Worm (Caenorhabditis elegans) whole organism, L4 larva: ENCODE data around the gene cutl-11.

Source experiments
- F26F4.8 ChIP-seq: fragments of 200-800 bp; sonication (Bioruptor generic); conservative IDR thresholded peaks from 2 replicates; pipeline ENCODE4 v1.3.6; 2022; ENCODE audit warnings: missing genetic modification characterization, missing compliant biosample characterization
- F37D6.2 ChIP-seq: sonication (generic microtip); optimal IDR thresholded peaks from 2 replicates; lab custom pipeline; 2016; ENCODE audit warnings: mild to moderate bottlenecking, missing genetic modification characterization, missing compliant biosample characterization
- T20F7.1 ChIP-seq: fragments of 200-800 bp; sonication (Bioruptor generic); optimal IDR thresholded peaks from 2 replicates; lab custom pipeline; 2018; ENCODE audit warnings: mild to moderate bottlenecking, missing genetic modification characterization, missing compliant biosample characterization
- T26A8.4 ChIP-seq: fragments of 200-800 bp; sonication (Bioruptor generic); IDR thresholded peaks from 2 replicates; pipeline ENCODE4 v1.3.6; 2022; ENCODE audit warnings: missing genetic modification characterization, missing compliant biosample characterization
- Y5F2A.4 ChIP-seq: fragments of 200-800 bp; sonication (Bioruptor generic); optimal IDR thresholded peaks from 2 replicates; lab custom pipeline; 2018; ENCODE audit warnings: mild to moderate bottlenecking, missing genetic modification characterization, missing compliant biosample characterization
- aha-1 ChIP-seq: fragments of 150-350 bp; peaks from one replicate; lab custom pipeline; 2014; ENCODE audit warnings: missing biosample characterization, missing genetic modification characterization
- ceh-28 ChIP-seq: fragments of 150-350 bp; optimal IDR thresholded peaks from 2 replicates; lab custom pipeline; 2014; ENCODE audit warnings: missing biosample characterization, missing genetic modification reagents, missing genetic modification characterization
- ceh-32 ChIP-seq: sonication (generic microtip); optimal IDR thresholded peaks from 2 replicates; lab custom pipeline; 2016; ENCODE audit warnings: mild to moderate bottlenecking, missing genetic modification characterization, missing compliant biosample characterization; ENCODE audit not compliant: poor library complexity
- ceh-44 ChIP-seq: fragments of 200-800 bp; sonication (Bioruptor generic); IDR thresholded peaks from 2 replicates; pipeline ENCODE4 v1.3.6; 2022; ENCODE audit warnings: missing genetic modification reagents, missing genetic modification characterization, missing compliant biosample characterization
- ceh-82 ChIP-seq: sonication (generic microtip); optimal IDR thresholded peaks from 2 replicates; lab custom pipeline; 2017; ENCODE audit warnings: missing biosample characterization, missing genetic modification characterization
- daf-12 ChIP-seq: fragments of 150-350 bp; optimal IDR thresholded peaks from 2 replicates; lab custom pipeline; 2014; ENCODE audit warnings: missing biosample characterization, missing genetic modification reagents, missing genetic modification characterization
- daf-16 ChIP-seq, 3 experiments: sonication (generic microtip); optimal IDR thresholded peaks; 2 replicates each; lab custom pipeline; 2016 to 2017; ENCODE audit warnings: missing genetic modification characterization in 3 of 3, missing genetic modification reagents in 3 of 3, mild to moderate bottlenecking in 2 of 3, missing compliant biosample characterization in 2 of 3, missing biosample characterization in 1 of 3, moderate library complexity in 1 of 3
- daf-8 ChIP-seq: fragments of 200-800 bp; sonication (Bioruptor generic); IDR thresholded peaks from 2 replicates; pipeline ENCODE4 v1.3.6; 2022; ENCODE audit warnings: missing genetic modification characterization, missing compliant biosample characterization
- dmd-6 ChIP-seq: fragments of 200-800 bp; sonication (Bioruptor generic); IDR thresholded peaks from 2 replicates; pipeline ENCODE4 v1.3.6; 2022; ENCODE audit warnings: missing genetic modification reagents, missing genetic modification characterization, missing compliant biosample characterization
- dve-1 ChIP-seq: sonication (generic microtip); optimal IDR thresholded peaks from 2 replicates; lab custom pipeline; 2017; ENCODE audit warnings: antibody characterized with exemption, mild to moderate bottlenecking, missing genetic modification characterization, missing compliant biosample characterization; ENCODE audit not compliant: insufficient read depth
- hif-1 ChIP-seq, 2 experiments: sonication (generic microtip); optimal IDR thresholded peaks; 2 replicates each; lab custom pipeline; 2016 to 2017; ENCODE audit warnings: missing compliant biosample characterization in 2 of 2, missing genetic modification characterization in 2 of 2, missing genetic modification reagents in 2 of 2, missing genotype in 2 of 2, mild to moderate bottlenecking in 1 of 2
- hlh-11 ChIP-seq: fragments of 200-800 bp; sonication (Bioruptor generic); optimal IDR thresholded peaks from 2 replicates; lab custom pipeline; 2018; ENCODE audit warnings: mild to moderate bottlenecking, missing genetic modification characterization, missing compliant biosample characterization
- lin-15B ChIP-seq: fragments of 150-350 bp; sonication (generic microtip); optimal IDR thresholded peaks from 3 replicates; lab custom pipeline; 2014; ENCODE audit warnings: missing biosample characterization, missing genetic modification characterization
- lir-3 ChIP-seq: sonication (generic microtip); optimal IDR thresholded peaks from 2 replicates; lab custom pipeline; 2016; ENCODE audit warnings: mild to moderate bottlenecking, missing genetic modification characterization, missing compliant biosample characterization
- lsy-2 ChIP-seq, 2 experiments: fragments of 150-350 bp in 1 of 2; sonication (generic microtip) in 1 of 2; optimal IDR thresholded peaks; 2 replicates each; lab custom pipeline; 2014 to 2017; ENCODE audit warnings: missing biosample characterization in 2 of 2, missing genetic modification characterization in 2 of 2
- mes-2 ChIP-seq: sonication (generic microtip); optimal IDR thresholded peaks from 2 replicates; lab custom pipeline; 2016; ENCODE audit warnings: missing genotype, mild to moderate bottlenecking, missing genetic modification characterization, missing compliant biosample characterization; ENCODE audit not compliant: poor library complexity, severe bottlenecking
- nhr-10 ChIP-seq: fragments of 150-350 bp; optimal IDR thresholded peaks from 2 replicates; lab custom pipeline; 2014; ENCODE audit warnings: missing biosample characterization, missing genetic modification characterization
- nhr-111 ChIP-seq: fragments of 200-800 bp; sonication (Bioruptor generic); optimal IDR thresholded peaks from 2 replicates; lab custom pipeline; 2018; ENCODE audit warnings: mild to moderate bottlenecking, missing genetic modification characterization, missing compliant biosample characterization
- nhr-25 ChIP-seq: sonication (generic microtip); optimal IDR thresholded peaks from 2 replicates; lab custom pipeline; 2017; ENCODE audit warnings: missing genetic modification characterization, mild to moderate bottlenecking, missing compliant biosample characterization, antibody characterized with exemption, moderate library complexity, borderline replicate concordance; ENCODE audit not compliant: insufficient read depth
- nhr-48 ChIP-seq: sonication (generic microtip); optimal IDR thresholded peaks from 2 replicates; lab custom pipeline; 2016; ENCODE audit warnings: mild to moderate bottlenecking, missing genetic modification characterization, missing compliant biosample characterization
- snpc-1.2 ChIP-seq: fragments of 200-800 bp; sonication (Bioruptor generic); IDR thresholded peaks from 2 replicates; pipeline ENCODE4 v1.3.6; 2022; ENCODE audit warnings: missing genetic modification reagents, missing genetic modification characterization, missing compliant biosample characterization
- spr-1 ChIP-seq: sonication (generic microtip); optimal IDR thresholded peaks from 2 replicates; lab custom pipeline; 2016; ENCODE audit warnings: mild to moderate bottlenecking, missing genetic modification characterization, missing compliant biosample characterization
- unc-62 ChIP-seq, 3 experiments: fragments of 150-350 bp in 1 of 3; sonication (generic microtip); optimal IDR thresholded peaks in 2 of 3; peaks in 1 of 3; 1 replicate in 1 of 3; 2 replicates in 2 of 3; lab custom pipeline; 2014 to 2017; ENCODE audit warnings: missing biosample characterization in 3 of 3, missing genetic modification characterization in 3 of 3, missing genetic modification reagents in 3 of 3, missing genotype in 1 of 3
- vab-7 ChIP-seq: fragments of 200-800 bp; sonication (Bioruptor generic); IDR thresholded peaks from 2 replicates; pipeline ENCODE4 v1.3.6; 2022; ENCODE audit warnings: missing genetic modification reagents, missing genetic modification characterization, missing compliant biosample characterization
- zag-1 ChIP-seq: fragments of 150-350 bp; optimal IDR thresholded peaks from 2 replicates; lab custom pipeline; 2014; ENCODE audit warnings: missing biosample characterization, missing genetic modification characterization
- zfp-2 ChIP-seq: sonication (generic microtip); optimal IDR thresholded peaks from 2 replicates; lab custom pipeline; 2016; ENCODE audit warnings: mild to moderate bottlenecking, missing genetic modification characterization, missing compliant biosample characterization
- zip-2 ChIP-seq: fragments of 150-350 bp; optimal IDR thresholded peaks from 2 replicates; lab custom pipeline; 2014; ENCODE audit warnings: missing biosample characterization, missing genetic modification characterization

The cutl-11 gene

ce11 chrX:11627013-11627412 is 23.6 kb downstream of the cutl-11 start, which contains the start of gene twk-44:
twk-44 (minus strand) TSS chrX:11627113.
- TF ChIP-seq ceh-44 (GFP tag; lab: Robert Waterston, UW) = no peak
- no peak for TF ChIP-seq lsy-2 (tag; optimal IDR thresholded peaks at IDR 0.05; lab: Kevin White, UChicago)
- peak in 1 of 2 experiments; percentile 9 for TF ChIP-seq unc-62 (GFP tag; optimal IDR thresholded peaks at IDR 0.05 in 1 of 2; lab: Kevin White, UChicago)
- no peak for TF ChIP-seq unc-62 (tag; optimal IDR thresholded peaks at IDR 0.05; lab: Kevin White, UChicago)

- TF ChIP-seq ceh-32 (tag; lab: Kevin White, UChicago) (no peak), zag-1 (no peak), aha-1 (tag; lab: Kevin White, UChicago) (peak; percentile 91), daf-8 (GFP tag; lab: Robert Waterston, UW) (no peak), lir-3 (tag; lab: Kevin White, UChicago) (no peak), hif-1 (tag; optimal IDR thresholded peaks at IDR 0.05; lab: Kevin White, UChicago) (no peak)
These were observed 26.0 kb downstream of the cutl-11 start for ce11 chrX:11624621-11625020.

ce11 chrX:11623442-11623841 is 27.2 kb downstream of the cutl-11 start:
- no peak for TF ChIP-seq lin-15B (tag; lab: Kevin White, UChicago)
- no peak for TF ChIP-seq ceh-82 (tag; lab: Kevin White, UChicago)
- TF ChIP-seq daf-12 (tag; lab: Kevin White, UChicago) = no peak
- no peak for TF ChIP-seq F37D6.2
- TF ChIP-seq hlh-11 (tag; lab: Kevin White, UChicago) = no peak
- no peak for TF ChIP-seq nhr-25 (tag; lab: Kevin White, UChicago)
- no peak for TF ChIP-seq zip-2 (tag; lab: Kevin White, UChicago)
- TF ChIP-seq daf-8 (GFP tag; lab: Robert Waterston, UW) = no peak
- no peak for TF ChIP-seq zfp-2 (tag; lab: Kevin White, UChicago)
- TF ChIP-seq vab-7 = no peak
- TF ChIP-seq Y5F2A.4 = no peak
- TF ChIP-seq mes-2 (tag; lab: Kevin White, UChicago) = no peak
- TF ChIP-seq T26A8.4 (GFP tag; lab: Robert Waterston, UW) = no peak
- no peak for TF ChIP-seq hif-1 (tag; optimal IDR thresholded peaks at IDR 0.05; lab: Kevin White, UChicago)
- TF ChIP-seq nhr-111 = no peak

DNA sequence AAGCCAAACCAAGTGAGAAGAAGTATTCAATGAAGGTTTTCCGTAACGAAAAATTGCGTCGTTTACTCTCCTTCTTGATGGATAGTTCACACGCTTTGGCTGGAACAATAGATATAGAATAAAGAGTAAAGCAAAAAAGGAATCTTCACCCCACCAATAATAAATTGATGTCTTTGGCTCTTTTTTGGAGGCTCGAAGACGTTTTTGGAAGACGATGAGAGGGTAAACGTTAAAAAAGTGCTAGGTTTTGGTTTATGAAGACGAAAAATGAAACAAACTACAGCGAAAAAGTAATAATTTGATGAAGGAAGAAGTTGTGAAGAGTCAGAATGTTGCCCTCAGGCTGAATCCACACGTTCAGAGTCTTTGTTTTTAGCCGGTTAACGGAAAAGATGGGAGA is 28.7 kb downstream of the cutl-11 start, which contains the start of gene sto-3:
TSS of gene sto-3 (minus strand) at position 101 of the 400 bp plus-strand sequence.
- TF ChIP-seq zfp-2 (tag; lab: Kevin White, UChicago) = no peak
- TF ChIP-seq snpc-1.2 (GFP tag; lab: Robert Waterston, UW) = no peak
- no peak for TF ChIP-seq spr-1
- TF ChIP-seq, all 104 proteins: peak for 0

- TF ChIP-seq F26F4.8 (GFP tag; lab: Robert Waterston, UW) = no peak
- no peak for TF ChIP-seq ceh-28 (tag; lab: Kevin White, UChicago)
- TF ChIP-seq unc-62 (GFP tag; optimal IDR thresholded peaks at IDR 0.05 in 1 of 2; lab: Kevin White, UChicago) = peak in 1 of 2 experiments; percentile 62
- TF ChIP-seq unc-62 (tag; optimal IDR thresholded peaks at IDR 0.05; lab: Kevin White, UChicago) = no peak
These were observed 33.3 kb downstream of the cutl-11 start, which contains the start of gene F52D10.4 for ce11 chrX:11617387-11617786. F52D10.4 (plus strand) TSS chrX:11617470.

DNA sequence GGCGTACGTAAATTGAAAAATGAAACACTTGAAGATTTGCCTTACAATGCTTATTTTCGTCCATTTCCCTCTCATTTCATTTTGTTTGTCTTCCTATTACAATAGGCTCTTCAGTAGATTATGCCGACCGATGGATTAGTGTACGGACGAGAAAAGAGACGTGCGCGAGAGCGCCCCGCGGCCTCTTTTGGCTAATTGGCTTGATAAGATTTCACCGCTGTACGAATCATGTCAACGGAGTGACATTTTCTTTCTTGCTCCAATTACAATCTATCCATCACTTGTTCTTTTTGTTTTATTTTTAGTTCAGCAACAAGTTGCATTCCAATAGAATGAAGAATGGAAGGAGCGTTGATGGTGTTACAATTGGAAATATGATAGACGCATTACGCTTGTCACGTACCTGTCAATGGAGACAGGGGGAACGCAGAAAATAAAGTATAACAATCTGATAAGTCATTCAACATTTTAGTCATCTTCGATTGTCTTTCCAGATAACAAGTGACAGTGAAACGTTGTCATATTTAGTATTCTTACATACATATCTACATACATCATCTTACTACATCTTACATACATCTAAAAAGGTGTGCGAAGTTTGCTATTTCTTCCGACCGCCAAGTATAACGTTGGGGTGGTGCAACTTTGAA is 42.4 kb downstream of the cutl-11 start:
- TF ChIP-seq dmd-6 (GFP tag; lab: Robert Waterston, UW) = peak; percentile 81
- TF ChIP-seq daf-16 (GFP tag; optimal IDR thresholded peaks at IDR 0.05; lab: Kevin White, UChicago) = peak in 1 of 2 experiments; percentile 71
- TF ChIP-seq daf-16 (tag; optimal IDR thresholded peaks at IDR 0.05; lab: Kevin White, UChicago) = no peak
- peak; percentile 64 for TF ChIP-seq dve-1
- peak; percentile 60 for TF ChIP-seq nhr-48
- no peak for TF ChIP-seq nhr-10 (tag; lab: Kevin White, UChicago)
- TF ChIP-seq T20F7.1 = peak; percentile 24
- TF ChIP-seq, all 104 proteins: peak for 5
